Worm (Caenorhabditis elegans) whole organism, midembryonic: ENCODE results near the gene srd-28.

Experiments used
- T22C8.4 ChIP-seq: fragments of 200-800 bp; sonication (Bioruptor generic); IDR thresholded peaks from 2 replicates; pipeline ENCODE4 v1.3.6; 2022; ENCODE audit warnings: missing genetic modification characterization, missing compliant biosample characterization
- cog-1 ChIP-seq: sonication (generic microtip); optimal IDR thresholded peaks from 2 replicates; lab custom pipeline; 2016; ENCODE audit warnings: missing genetic modification characterization, missing compliant biosample characterization
- flt-1 ChIP-seq: fragments of 200-800 bp; sonication (Bioruptor generic); IDR thresholded peaks from 2 replicates; pipeline ENCODE4 v1.3.6; 2022; ENCODE audit warnings: missing genetic modification characterization, missing compliant biosample characterization
- klf-2 ChIP-seq: fragments of 200-800 bp; sonication (Bioruptor generic); conservative IDR thresholded peaks from 2 replicates; pipeline ENCODE4 v1.3.6; 2022; ENCODE audit warnings: missing genetic modification reagents, missing genetic modification characterization, missing compliant biosample characterization
- med-1 ChIP-seq: sonication (generic microtip); optimal IDR thresholded peaks from 2 replicates; lab custom pipeline; 2017; ENCODE audit warnings: missing genetic modification characterization, mild to moderate bottlenecking, missing compliant biosample characterization, antibody characterized with exemption, missing genetic modification reagents; ENCODE audit not compliant: insufficient read depth
- ref-1 ChIP-seq: fragments of 200-800 bp; sonication (Bioruptor generic); conservative IDR thresholded peaks from 2 replicates; pipeline ENCODE4 v1.3.6; 2022; ENCODE audit warnings: missing genetic modification reagents, missing genetic modification characterization, missing compliant biosample characterization
- tab-1 ChIP-seq: fragments of 200-800 bp; sonication (Bioruptor generic); IDR thresholded peaks from 2 replicates; pipeline ENCODE4 v1.3.6; 2022; ENCODE audit warnings: missing genetic modification characterization, missing compliant biosample characterization
- ztf-23 ChIP-seq: fragments of 200-800 bp; sonication (Bioruptor generic); IDR thresholded peaks from 2 replicates; pipeline ENCODE4 v1.3.6; 2022; ENCODE audit warnings: missing genetic modification reagents, missing genetic modification characterization, missing compliant biosample characterization
- ztf-29 ChIP-seq: fragments of 200-800 bp; sonication (Bioruptor generic); IDR thresholded peaks from 2 replicates; pipeline ENCODE4 v1.3.6; 2022; ENCODE audit warnings: missing genetic modification reagents, missing genetic modification characterization, missing compliant biosample characterization

srd-28 gene

DNA sequence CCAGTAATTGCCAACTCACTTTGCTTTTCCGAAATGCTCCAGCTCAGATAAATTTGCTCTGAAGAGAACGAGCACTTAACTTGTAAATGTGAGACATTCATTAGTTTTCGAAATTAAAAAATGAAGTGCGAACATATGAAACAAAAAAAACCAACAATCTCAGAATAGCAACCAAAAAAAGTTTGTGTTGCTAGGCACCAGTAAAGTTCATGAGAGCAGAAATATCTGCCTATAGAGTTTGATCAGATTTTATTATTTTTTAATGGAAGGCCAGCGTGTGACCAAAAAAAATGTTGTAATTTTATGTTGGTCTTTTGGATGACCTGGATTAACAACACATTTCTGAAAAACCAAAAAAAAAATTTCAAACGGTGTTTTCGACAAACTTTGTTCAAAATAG is 13.7 kb downstream of the srd-28 start, which contains the start of gene M01B2.12:
Gene M01B2.12 (minus strand): TSS at position 101 of the 400 bp plus-strand sequence.
- TF ChIP-seq ztf-23 (GFP tag; lab: Robert Waterston, UW), result no peak
- TF ChIP-seq cog-1 (tag; lab: Kevin White, UChicago), result no peak
- no peak for TF ChIP-seq flt-1 (GFP tag; lab: Robert Waterston, UW)
- no peak for TF ChIP-seq ref-1
- no peak for TF ChIP-seq ztf-29 (GFP tag; lab: Robert Waterston, UW)

DNA sequence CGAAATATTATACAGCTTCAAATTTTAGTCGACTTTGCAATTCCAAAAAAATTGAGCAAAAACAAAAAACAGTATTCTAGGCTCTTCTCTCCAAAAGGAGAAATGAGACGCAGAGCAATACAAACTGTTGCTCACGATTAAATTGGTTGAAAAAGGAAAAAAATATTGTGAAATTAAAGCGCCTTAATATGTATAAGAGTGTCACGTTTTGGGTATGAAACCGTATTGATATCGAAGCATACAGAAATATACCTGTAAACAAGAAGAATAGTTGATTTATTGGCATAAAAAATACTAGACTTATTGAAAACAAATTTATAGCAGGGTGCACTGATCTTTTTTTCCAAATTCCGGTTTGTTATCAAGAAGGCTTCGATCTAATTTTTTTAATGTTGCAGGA is 15.4 kb downstream of the srd-28 start, which contains the start of gene M01B2.13:
Gene M01B2.13 (minus strand): TSS at position 101 of the 400 bp plus-strand sequence.
- TF ChIP-seq ztf-23 (GFP tag; lab: Robert Waterston, UW), result no peak
- TF ChIP-seq ref-1, result no peak
- TF ChIP-seq ztf-29 (GFP tag; lab: Robert Waterston, UW), result no peak
- no peak for TF ChIP-seq T22C8.4 (GFP tag; lab: Robert Waterston, UW)
- TF ChIP-seq cog-1 (tag; lab: Kevin White, UChicago), result no peak
- no peak for TF ChIP-seq klf-2 (GFP tag; lab: Robert Waterston, UW)
- no peak for TF ChIP-seq med-1 (GFP tag; lab: Kevin White, UChicago)
- no peak for TF ChIP-seq flt-1 (GFP tag; lab: Robert Waterston, UW)
- TF ChIP-seq tab-1, result no peak

- TF ChIP-seq flt-1 (GFP tag; lab: Robert Waterston, UW) (no peak), ztf-29 (GFP tag; lab: Robert Waterston, UW) (no peak), klf-2 (GFP tag; lab: Robert Waterston, UW) (no peak), cog-1 (tag; lab: Kevin White, UChicago) (no peak), ref-1 (no peak), ztf-23 (GFP tag; lab: Robert Waterston, UW) (no peak), T22C8.4 (GFP tag; lab: Robert Waterston, UW) (no peak), med-1 (GFP tag; lab: Kevin White, UChicago) (no peak), tab-1 (no peak)
Observed at ce11 chrV:15267405-15267804, 17.0 kb downstream of the srd-28 start, which contains the start of gene T10H4.13. TSS of gene T10H4.13 (minus strand) at chrV:15267505.

ce11 chrV:15268302-15268701 is 17.9 kb downstream of the srd-28 start, which contains the start of gene srw-22:
TSS of gene srw-22 (plus strand) at chrV:15268602.
- TF ChIP-seq T22C8.4 (GFP tag; lab: Robert Waterston, UW) (no peak), tab-1 (no peak), ztf-23 (GFP tag; lab: Robert Waterston, UW) (no peak)

ce11 chrV:15272263-15272662 is 21.9 kb downstream of the srd-28 start, which contains the start of gene T10H4.4:
TSS of gene T10H4.4 (minus strand) at chrV:15272363.
- TF ChIP-seq ztf-29 (GFP tag; lab: Robert Waterston, UW), result no peak
- TF ChIP-seq ref-1, result no peak
- no peak for TF ChIP-seq ztf-23 (GFP tag; lab: Robert Waterston, UW)
- no peak for TF ChIP-seq T22C8.4 (GFP tag; lab: Robert Waterston, UW)
- TF ChIP-seq flt-1 (GFP tag; lab: Robert Waterston, UW), result no peak

ce11 chrV:15274757-15275156 is 24.4 kb downstream of the srd-28 start, which contains the start of gene srw-16:
TSS of gene srw-16 (minus strand) at chrV:15274857.
- no peak for TF ChIP-seq cog-1 (tag; lab: Kevin White, UChicago)
- TF ChIP-seq ztf-29 (GFP tag; lab: Robert Waterston, UW), result no peak
- TF ChIP-seq ztf-23 (GFP tag; lab: Robert Waterston, UW), result no peak
- no peak for TF ChIP-seq tab-1

- TF ChIP-seq flt-1 (GFP tag; lab: Robert Waterston, UW), result no peak
- TF ChIP-seq T22C8.4 (GFP tag; lab: Robert Waterston, UW), result no peak
- no peak for TF ChIP-seq ztf-29 (GFP tag; lab: Robert Waterston, UW)
- TF ChIP-seq med-1 (GFP tag; lab: Kevin White, UChicago), result no peak
- TF ChIP-seq klf-2 (GFP tag; lab: Robert Waterston, UW), result no peak
- TF ChIP-seq ztf-23 (GFP tag; lab: Robert Waterston, UW), result no peak
- no peak for TF ChIP-seq cog-1 (tag; lab: Kevin White, UChicago)
- no peak for TF ChIP-seq ref-1
- TF ChIP-seq tab-1, result no peak
Observed at ce11 chrV:15276915-15277314, 26.5 kb downstream of the srd-28 start, which contains the start of gene srw-17. TSS of gene srw-17 (minus strand) at chrV:15277015.

DNA sequence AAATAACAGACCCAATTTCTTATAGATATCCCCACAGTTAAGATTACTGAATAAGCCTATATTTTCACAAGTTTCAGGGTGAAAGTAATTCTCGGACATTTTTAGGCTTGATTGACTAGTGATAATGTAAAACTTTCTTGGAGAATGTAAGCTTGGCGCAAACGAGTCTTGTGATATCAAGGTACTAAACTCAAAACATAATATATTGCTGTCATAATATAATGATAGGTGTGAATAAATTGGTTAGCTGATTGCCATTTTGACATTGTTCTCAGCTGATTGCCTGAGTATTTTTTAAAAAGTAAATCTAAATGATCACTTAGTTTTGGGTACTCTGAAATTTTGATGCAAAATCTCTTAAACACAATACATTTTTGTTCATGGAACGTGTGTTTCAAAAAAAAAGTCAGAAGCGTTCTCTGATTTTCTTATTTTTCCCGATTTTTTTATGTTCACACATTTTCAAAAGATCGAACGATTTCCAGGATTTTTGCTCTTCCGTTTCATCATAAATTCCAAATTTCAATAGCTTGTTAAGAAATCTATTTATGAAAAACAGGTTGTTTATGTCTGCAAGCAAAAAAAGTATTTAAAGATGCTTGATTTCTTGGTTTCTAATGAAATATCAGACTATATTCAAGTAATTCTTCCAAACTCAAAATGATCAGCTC is 31.0 kb downstream of the srd-28 start, which contains the start of the genes srw-19 and srx-51:
Gene srw-19 (minus strand): TSS at position 101 of the 671 bp plus-strand sequence.
Gene srx-51 (plus strand): TSS at position 621 of the 671 bp plus-strand sequence.
- TF ChIP-seq ref-1 (no peak), ztf-23 (GFP tag; lab: Robert Waterston, UW) (no peak), med-1 (GFP tag; lab: Kevin White, UChicago) (no peak), flt-1 (GFP tag; lab: Robert Waterston, UW) (no peak)

DNA sequence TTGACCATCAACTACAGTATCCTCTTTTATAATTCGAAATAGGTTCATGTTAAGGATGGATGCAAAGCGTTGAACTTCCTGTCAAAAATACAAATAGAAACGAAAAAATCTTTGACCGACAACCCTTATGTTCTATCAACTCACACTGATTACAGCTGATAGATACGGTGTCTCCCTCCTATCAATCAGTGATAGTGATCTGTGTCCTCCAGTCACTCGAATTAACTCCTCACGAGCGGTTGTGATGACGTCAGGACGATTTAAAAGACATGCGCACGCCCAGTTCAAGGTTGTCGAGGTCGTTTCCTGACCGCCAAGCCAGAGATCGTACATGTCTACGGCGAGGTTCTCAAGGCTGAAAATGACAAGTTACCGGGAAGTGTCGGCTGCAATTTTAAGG is 35.6 kb downstream of the srd-28 start:
- TF ChIP-seq ztf-29 (GFP tag; lab: Robert Waterston, UW) (no peak), flt-1 (GFP tag; lab: Robert Waterston, UW) (no peak), ztf-23 (GFP tag; lab: Robert Waterston, UW) (no peak), cog-1 (tag; lab: Kevin White, UChicago) (no peak), med-1 (GFP tag; lab: Kevin White, UChicago) (no peak), T22C8.4 (GFP tag; lab: Robert Waterston, UW) (no peak), tab-1 (no peak), klf-2 (GFP tag; lab: Robert Waterston, UW) (no peak), ref-1 (no peak)

DNA sequence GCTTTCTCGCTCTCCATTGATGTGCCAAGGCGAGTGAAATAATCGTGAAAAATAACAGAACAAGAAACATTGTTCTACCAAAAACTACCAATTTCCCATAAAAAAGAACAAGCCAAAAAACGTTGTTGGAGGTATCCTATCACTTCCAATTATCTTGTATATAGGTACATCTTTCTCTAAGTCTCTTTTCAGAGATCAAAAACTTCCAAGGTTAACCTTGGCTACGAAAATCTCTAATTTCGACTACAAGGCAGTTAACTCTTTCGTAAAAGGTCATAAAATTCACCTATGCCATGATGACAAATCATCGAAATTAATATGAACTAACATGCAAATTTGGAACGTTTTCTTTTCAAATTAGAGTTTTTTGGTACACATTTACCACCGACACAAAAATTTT is 37.5 kb downstream of the srd-28 start, which contains the start of gene cyp-34A1:
Gene cyp-34A1 (minus strand): TSS at position 101 of the 400 bp plus-strand sequence.
- TF ChIP-seq klf-2 (GFP tag; lab: Robert Waterston, UW) (no peak), cog-1 (tag; lab: Kevin White, UChicago) (no peak), ztf-23 (GFP tag; lab: Robert Waterston, UW) (no peak), T22C8.4 (GFP tag; lab: Robert Waterston, UW) (no peak), tab-1 (no peak), flt-1 (GFP tag; lab: Robert Waterston, UW) (no peak), ref-1 (no peak), med-1 (GFP tag; lab: Kevin White, UChicago) (no peak), ztf-29 (GFP tag; lab: Robert Waterston, UW) (no peak)
